Fruit fly (Drosophila melanogaster) whole organism, embryonic: ENCODE measurements around the gene sau.

Experiments
- Aef1 ChIP-seq: fragments of 200-800 bp; sonication (Bioruptor generic); IDR thresholded peaks from 3 replicates; pipeline ENCODE4 v1.3.6; 2022; ENCODE audit warnings: missing biosample characterization, missing genetic modification characterization
- Bgb ChIP-seq: fragments of 200-800 bp; sonication (Bioruptor generic); IDR thresholded peaks from 2 replicates; pipeline ENCODE4 v1.3.6; 2022; ENCODE audit warnings: missing biosample characterization, missing genetic modification characterization; ENCODE audit not compliant: partially characterized antibody
- CG10209 ChIP-seq: fragments of 200-800 bp; sonication (Bioruptor generic); optimal IDR thresholded peaks from 3 replicates; lab custom pipeline; 2017; ENCODE audit warnings: missing biosample characterization, mild to moderate bottlenecking, missing genetic modification characterization, missing genetic modification reagents
- CG12071 ChIP-seq: fragments of 200-800 bp; sonication (Bioruptor generic); optimal IDR thresholded peaks from 3 replicates; lab custom pipeline; 2018; ENCODE audit warnings: missing biosample characterization, mild to moderate bottlenecking, missing genetic modification characterization
- CG13894 ChIP-seq: fragments of 200-800 bp; sonication (Bioruptor generic); optimal IDR thresholded peaks from 3 replicates; lab custom pipeline; 2018; ENCODE audit warnings: missing biosample characterization, mild to moderate bottlenecking, missing genetic modification characterization, moderate library complexity
- CG1792 ChIP-seq: fragments of 200-800 bp; sonication (Bioruptor generic); optimal IDR thresholded peaks from 2 replicates; lab custom pipeline; 2016; ENCODE audit warnings: missing biosample characterization, missing genetic modification characterization
- CG3065 ChIP-seq: fragments of 200-800 bp; sonication (Bioruptor generic); optimal IDR thresholded peaks from 2 replicates; lab custom pipeline; 2016; ENCODE audit warnings: missing biosample characterization, missing genetic modification characterization
- CG31441 ChIP-seq: fragments of 200-800 bp; sonication (Bioruptor generic); IDR thresholded peaks from 2 replicates; pipeline ENCODE4 v1.3.6; 2022; ENCODE audit warnings: missing biosample characterization, missing genetic modification characterization
- CG32532 ChIP-seq: fragments of 200-800 bp; sonication (Bioruptor generic); IDR thresholded peaks from 2 replicates; pipeline ENCODE4 v1.3.6; 2022; ENCODE audit warnings: missing biosample characterization, missing genetic modification characterization
- CG3838 ChIP-seq: fragments of 200-800 bp; sonication (Bioruptor generic); optimal IDR thresholded peaks from 3 replicates; lab custom pipeline; 2016; ENCODE audit warnings: missing biosample characterization, missing genetic modification characterization
- CG7928 ChIP-seq: fragments of 200-800 bp; sonication (Bioruptor generic); optimal IDR thresholded peaks from 2 replicates; lab custom pipeline; 2017; ENCODE audit warnings: missing biosample characterization, mild to moderate bottlenecking, missing genetic modification characterization
- Dbx ChIP-seq: fragments of 200-800 bp; sonication (Bioruptor generic); IDR thresholded peaks from 3 replicates; pipeline ENCODE4 v1.3.6; 2022; ENCODE audit warnings: missing biosample characterization, missing genetic modification characterization
- Dp ChIP-seq: fragments of 200-800 bp; sonication (Bioruptor generic); optimal IDR thresholded peaks from 2 replicates; lab custom pipeline; 2018; ENCODE audit warnings: missing biosample characterization, mild to moderate bottlenecking, missing genetic modification characterization, moderate library complexity
- Jarid2 ChIP-seq: fragments of 200-800 bp; sonication (Bioruptor generic); optimal IDR thresholded peaks from 3 replicates; lab custom pipeline; 2017; ENCODE audit warnings: mild to moderate bottlenecking, missing biosample characterization, missing genetic modification reagents, missing genetic modification characterization
- Lhr ChIP-seq: fragments of 200-800 bp; sonication (Bioruptor generic); optimal IDR thresholded peaks from 3 replicates; lab custom pipeline; 2017; ENCODE audit warnings: mild to moderate bottlenecking, missing biosample characterization, missing genetic modification reagents, missing genetic modification characterization
- Nf-YB ChIP-seq: fragments of 200-800 bp; sonication (Bioruptor generic); optimal IDR thresholded peaks from 3 replicates; lab custom pipeline; 2019; ENCODE audit warnings: missing biosample characterization, mild to moderate bottlenecking, missing genetic modification characterization, moderate library complexity
- Opbp ChIP-seq: fragments of 200-800 bp; sonication (Bioruptor generic); IDR thresholded peaks from 3 replicates; pipeline ENCODE4 v1.3.6; 2022; ENCODE audit warnings: missing biosample characterization, missing genetic modification characterization; ENCODE audit not compliant: partially characterized antibody
- Poxn ChIP-seq: fragments of 200-800 bp; sonication (Bioruptor generic); IDR thresholded peaks from 2 replicates; pipeline ENCODE4 v1.3.6; 2022; ENCODE audit warnings: missing biosample characterization, missing genetic modification characterization
- abd-A ChIP-seq: fragments of 200-800 bp; sonication (Bioruptor generic); optimal IDR thresholded peaks from 3 replicates; lab custom pipeline; 2019; ENCODE audit warnings: missing biosample characterization, mild to moderate bottlenecking, missing genetic modification characterization, moderate library complexity
- caup ChIP-seq: fragments of 200-800 bp; sonication (Bioruptor generic); optimal IDR thresholded peaks from 3 replicates; lab custom pipeline; 2017; ENCODE audit warnings: missing biosample characterization, mild to moderate bottlenecking, missing genetic modification characterization, moderate library complexity; ENCODE audit not compliant: severe bottlenecking
- eve ChIP-seq, 2 experiments: fragments of >200 bp; optimal IDR thresholded peaks; 2 replicates each; lab custom pipeline; 2017; ENCODE audit warnings: missing biosample characterization in 2 of 2, missing genetic modification characterization in 2 of 2
- fd64A ChIP-seq: fragments of 200-800 bp; sonication (Bioruptor generic); optimal IDR thresholded peaks from 3 replicates; lab custom pipeline; 2018; ENCODE audit warnings: missing biosample characterization, mild to moderate bottlenecking, missing genetic modification characterization
- grau ChIP-seq: fragments of 200-800 bp; optimal IDR thresholded peaks from 3 replicates; lab custom pipeline; 2019; ENCODE audit warnings: missing biosample characterization, mild to moderate bottlenecking, missing genetic modification characterization, moderate library complexity
- her ChIP-seq: fragments of 200-800 bp; sonication (Bioruptor generic); optimal IDR thresholded peaks from 2 replicates; lab custom pipeline; 2016; ENCODE audit warnings: missing biosample characterization, missing genetic modification characterization
- kah ChIP-seq: fragments of 200-800 bp; sonication (Bioruptor generic); optimal IDR thresholded peaks from 2 replicates; lab custom pipeline; 2018; ENCODE audit warnings: missing biosample characterization, mild to moderate bottlenecking, missing genetic modification characterization
- mld ChIP-seq: fragments of 200-800 bp; sonication (Bioruptor generic); IDR thresholded peaks from 3 replicates; pipeline ENCODE4 v1.3.6; 2022; ENCODE audit warnings: missing biosample characterization, missing genetic modification characterization; ENCODE audit not compliant: partially characterized antibody
- odd ChIP-seq: fragments of 200-800 bp; sonication (Bioruptor generic); optimal IDR thresholded peaks from 2 replicates; lab custom pipeline; 2017; ENCODE audit warnings: missing biosample characterization, mild to moderate bottlenecking, missing genetic modification characterization
- onecut ChIP-seq: fragments of 200-800 bp; sonication (Bioruptor generic); IDR thresholded peaks from 2 replicates; pipeline ENCODE4 v1.3.6; 2022; ENCODE audit warnings: missing biosample characterization, missing genetic modification characterization
- pho ChIP-seq: fragments of 200-800 bp; sonication (Bioruptor generic); optimal IDR thresholded peaks from 2 replicates; lab custom pipeline; 2016; ENCODE audit warnings: missing biosample characterization, missing genetic modification characterization
- pnt ChIP-seq: fragments of 200-800 bp; sonication (Bioruptor generic); optimal IDR thresholded peaks from 3 replicates; lab custom pipeline; 2016; ENCODE audit warnings: missing biosample characterization, missing genetic modification characterization
- pros ChIP-seq: fragments of 200-800 bp; sonication (Bioruptor generic); optimal IDR thresholded peaks from 3 replicates; lab custom pipeline; 2019; ENCODE audit warnings: missing biosample characterization, mild to moderate bottlenecking, missing genetic modification characterization, moderate library complexity
- ro ChIP-seq: fragments of 200-800 bp; sonication (Bioruptor generic); IDR thresholded peaks from 2 replicates; pipeline ENCODE4 v1.3.6; 2022; ENCODE audit warnings: missing biosample characterization, missing genetic modification characterization
- shn ChIP-seq: fragments of 200-800 bp; sonication (Bioruptor generic); optimal IDR thresholded peaks from 3 replicates; lab custom pipeline; 2016; ENCODE audit warnings: missing biosample characterization, missing genetic modification characterization
- sim ChIP-seq: fragments of 200-800 bp; sonication (Bioruptor generic); IDR thresholded peaks from 2 replicates; pipeline ENCODE4 v1.3.6; 2022; ENCODE audit warnings: missing biosample characterization, missing genetic modification characterization
- sqz ChIP-seq: fragments of 200-800 bp; sonication (Bioruptor generic); optimal IDR thresholded peaks from 3 replicates; lab custom pipeline; 2018; ENCODE audit warnings: missing biosample characterization, mild to moderate bottlenecking, missing genetic modification characterization
- unpg ChIP-seq: fragments of 200-800 bp; sonication (Bioruptor generic); optimal IDR thresholded peaks from 3 replicates; lab custom pipeline; 2018; ENCODE audit warnings: missing biosample characterization, mild to moderate bottlenecking, missing genetic modification characterization, moderate library complexity
- z ChIP-seq: fragments of 200-800 bp; sonication (Bioruptor generic); IDR thresholded peaks from 3 replicates; pipeline ENCODE4 v1.3.6; 2022; ENCODE audit warnings: missing biosample characterization, missing genetic modification characterization

The sau gene

dm6 chr2L:2252241-2252640 lies 26.1 kb downstream of the sau start, which contains the start of gene CG17239:
TSS of gene CG17239 (minus strand) at chr2L:2252341.
- TF ChIP-seq Aef1 (GFP tag; lab: Robert Waterston, UW) = no peak
- no peak for TF ChIP-seq Opbp (GFP tag; lab: Robert Waterston, UW)
- no peak for TF ChIP-seq CG10209 (GFP tag; lab: Kevin White, UChicago)
- TF ChIP-seq mld (GFP tag; lab: Robert Waterston, UW) = no peak
- TF ChIP-seq Dp (GFP tag; lab: Kevin White, UChicago) = no peak
- no peak for TF ChIP-seq CG3838 (GFP tag; lab: Kevin White, UChicago)
- TF ChIP-seq shn (GFP tag; lab: Kevin White, UChicago) = no peak
- TF ChIP-seq pnt (GFP tag; lab: Kevin White, UChicago) = no peak
- no peak for TF ChIP-seq odd
- TF ChIP-seq, all 482 proteins: peak for 0

dm6 chr2L:2252745-2253144 lies 26.6 kb downstream of the sau start, which contains the start of gene CG17234:
TSS of gene CG17234 (plus strand) at chr2L:2253045.
- no peak for TF ChIP-seq sim (GFP tag; lab: Robert Waterston, UW)
- TF ChIP-seq abd-A (tag; lab: Kevin White, UChicago) = no peak
- TF ChIP-seq ro (GFP tag; lab: Robert Waterston, UW) = no peak
- TF ChIP-seq eve (GFP tag; optimal IDR thresholded peaks at IDR 0.05; lab: Kevin White, UChicago) = no peak
- no peak for TF ChIP-seq unpg (GFP tag; lab: Kevin White, UChicago)
- TF ChIP-seq CG7928 (GFP tag; lab: Kevin White, UChicago) = no peak
- no peak for TF ChIP-seq Nf-YB (GFP tag; lab: Kevin White, UChicago)
- TF ChIP-seq CG12071 (GFP tag; lab: Kevin White, UChicago) = no peak
- no peak for TF ChIP-seq pho (GFP tag; lab: Kevin White, UChicago)
- TF ChIP-seq Lhr (GFP tag; lab: Kevin White, UChicago) = no peak
- TF ChIP-seq CG13894 = no peak
- TF ChIP-seq fd64A (GFP tag; lab: Kevin White, UChicago) = no peak
- TF ChIP-seq Dbx = no peak
- no peak for TF ChIP-seq pros (GFP tag; lab: Kevin White, UChicago)
- TF ChIP-seq, all 482 proteins: peak for 0

- no peak for TF ChIP-seq CG1792
- TF ChIP-seq her (GFP tag; lab: Kevin White, UChicago) = no peak
- no peak for TF ChIP-seq caup
Observed at dm6 chr2L:2254950-2255349, 28.8 kb downstream of the sau start, which contains the start of gene Send1. TSS of gene Send1 (minus strand) at chr2L:2255050.

dm6 chr2L:2263142-2263541 lies 37.0 kb downstream of the sau start, which contains the start of gene CG4270:
TSS of gene CG4270 (plus strand) at chr2L:2263442.
- TF ChIP-seq sqz (GFP tag; lab: Kevin White, UChicago) (no peak), CG32532 (no peak), Bgb (GFP tag; lab: Robert Waterston, UW) (no peak), Poxn (no peak), onecut (GFP tag; lab: Robert Waterston, UW) (no peak), grau (tag; lab: Kevin White, UChicago) (no peak), z (GFP tag; lab: Robert Waterston, UW) (no peak), kah (GFP tag; lab: Kevin White, UChicago) (no peak), Jarid2 (GFP tag; lab: Kevin White, UChicago) (no peak), CG3065 (GFP tag; lab: Kevin White, UChicago) (no peak), CG31441 (no peak)
